Fruit fly (Drosophila melanogaster) whole organism, embryonic: ENCODE measurements around the gene CG32320.

Source experiments
- CG1024 ChIP-seq: fragments of 200-800 bp; sonication (Bioruptor generic); IDR thresholded peaks from 2 replicates; pipeline ENCODE4 v1.3.6; 2022; ENCODE audit warnings: missing biosample characterization, missing genetic modification characterization
- CG11456 ChIP-seq: fragments of 200-800 bp; sonication (Bioruptor generic); IDR thresholded peaks from 3 replicates; pipeline ENCODE4 v1.3.6; 2022; ENCODE audit warnings: missing biosample characterization, missing genetic modification characterization
- CG11696 ChIP-seq: fragments of 200-800 bp; sonication (Bioruptor generic); IDR thresholded peaks from 2 replicates; pipeline ENCODE4 v1.3.6; 2022; ENCODE audit warnings: missing biosample characterization, missing genetic modification characterization
- CG12744 ChIP-seq: fragments of 200-800 bp; sonication (Bioruptor generic); optimal IDR thresholded peaks from 2 replicates; lab custom pipeline; 2016; ENCODE audit warnings: missing biosample characterization, missing genetic modification characterization
- CG12769 ChIP-seq: fragments of 200-800 bp; sonication (Bioruptor generic); optimal IDR thresholded peaks from 2 replicates; lab custom pipeline; 2019; ENCODE audit warnings: missing biosample characterization, mild to moderate bottlenecking, missing genetic modification characterization, moderate library complexity
- CG15011 ChIP-seq: fragments of 200-800 bp; sonication (Bioruptor generic); optimal IDR thresholded peaks from 3 replicates; lab custom pipeline; 2018; ENCODE audit warnings: missing biosample characterization, mild to moderate bottlenecking, missing genetic modification characterization
- CG15479 ChIP-seq: fragments of 200-800 bp; sonication (Bioruptor generic); optimal IDR thresholded peaks from 3 replicates; lab custom pipeline; 2019; ENCODE audit warnings: missing biosample characterization, mild to moderate bottlenecking, missing genetic modification characterization, moderate library complexity
- CG1832 ChIP-seq: fragments of 200-800 bp; sonication (Bioruptor generic); optimal IDR thresholded peaks from 2 replicates; lab custom pipeline; 2017; ENCODE audit warnings: missing biosample characterization, mild to moderate bottlenecking, missing genetic modification characterization, inconsistent platforms
- CG2116 ChIP-seq: fragments of 200-800 bp; sonication (Bioruptor generic); optimal IDR thresholded peaks from 3 replicates; lab custom pipeline; 2018; ENCODE audit warnings: missing biosample characterization, mild to moderate bottlenecking, missing genetic modification characterization
- CG5180 ChIP-seq: fragments of 200-800 bp; sonication (Bioruptor generic); optimal IDR thresholded peaks from 3 replicates; lab custom pipeline; 2017; ENCODE audit warnings: missing biosample characterization, missing genetic modification characterization, mild to moderate bottlenecking, moderate library complexity, missing genetic modification reagents
- CG8281 ChIP-seq: fragments of 200-800 bp; sonication (Bioruptor generic); optimal IDR thresholded peaks from 2 replicates; lab custom pipeline; 2018; ENCODE audit warnings: missing biosample characterization, mild to moderate bottlenecking, missing genetic modification characterization, moderate library complexity
- CG8765 ChIP-seq: fragments of 200-800 bp; sonication (Bioruptor generic); IDR thresholded peaks from 2 replicates; pipeline ENCODE4 v1.3.6; 2022; ENCODE audit warnings: missing biosample characterization, missing genetic modification characterization
- CG8944 ChIP-seq: fragments of 200-800 bp; sonication (Bioruptor generic); optimal IDR thresholded peaks from 3 replicates; lab custom pipeline; 2016; ENCODE audit warnings: missing biosample characterization, missing genetic modification characterization
- Chrac-16 ChIP-seq: fragments of 200-800 bp; sonication (Bioruptor generic); optimal IDR thresholded peaks from 3 replicates; lab custom pipeline; 2016; ENCODE audit warnings: missing biosample characterization, missing genetic modification characterization
- Dll ChIP-seq: fragments of 200-800 bp; sonication (Bioruptor generic); IDR thresholded peaks from 4 replicates; pipeline ENCODE4 v1.3.6; 2022; ENCODE audit warnings: missing biosample characterization, missing genetic modification characterization; ENCODE audit not compliant: partially characterized antibody
- ERR ChIP-seq: fragments of 200-800 bp; sonication (Bioruptor generic); optimal IDR thresholded peaks from 2 replicates; lab custom pipeline; 2016; ENCODE audit warnings: missing biosample characterization, missing genetic modification characterization
- Ets65A ChIP-seq: fragments of 200-800 bp; sonication (Bioruptor generic); peaks from one replicate; lab custom pipeline; 2016; ENCODE audit warnings: missing biosample characterization, missing genetic modification characterization
- Fer2 ChIP-seq: fragments of 200-800 bp; sonication (Bioruptor generic); optimal IDR thresholded peaks from 2 replicates; lab custom pipeline; 2018; ENCODE audit warnings: missing biosample characterization, mild to moderate bottlenecking, missing genetic modification characterization, moderate library complexity
- HLH3B ChIP-seq: fragments of 200-800 bp; sonication (Bioruptor generic); IDR thresholded peaks from 2 replicates; pipeline ENCODE4 v1.3.6; 2022; ENCODE audit warnings: missing biosample characterization, missing genetic modification characterization
- HmgZ ChIP-seq: fragments of 200-800 bp; sonication (Bioruptor generic); optimal IDR thresholded peaks from 2 replicates; lab custom pipeline; 2018; ENCODE audit warnings: missing biosample characterization, mild to moderate bottlenecking, missing genetic modification characterization
- Hsf ChIP-seq: fragments of 200-800 bp; sonication (Bioruptor generic); optimal IDR thresholded peaks from 3 replicates; lab custom pipeline; 2016; ENCODE audit warnings: missing biosample characterization, missing genetic modification characterization
- Lhr ChIP-seq: fragments of 200-800 bp; sonication (Bioruptor generic); optimal IDR thresholded peaks from 3 replicates; lab custom pipeline; 2017; ENCODE audit warnings: mild to moderate bottlenecking, missing biosample characterization, missing genetic modification reagents, missing genetic modification characterization
- Med ChIP-seq: fragments of 200-800 bp; sonication (Bioruptor generic); peaks from one replicate; lab custom pipeline; 2016; ENCODE audit warnings: missing biosample characterization, missing genetic modification characterization, mild to moderate bottlenecking, inconsistent platforms, moderate library complexity
- Opbp ChIP-seq: fragments of 200-800 bp; sonication (Bioruptor generic); IDR thresholded peaks from 3 replicates; pipeline ENCODE4 v1.3.6; 2022; ENCODE audit warnings: missing biosample characterization, missing genetic modification characterization; ENCODE audit not compliant: partially characterized antibody
- Six4 ChIP-seq: fragments of 200-800 bp; sonication (Bioruptor generic); optimal IDR thresholded peaks from 2 replicates; lab custom pipeline; 2016; ENCODE audit warnings: missing biosample characterization, missing genetic modification characterization
- Stat92E ChIP-seq, 3 experiments: fragments of >200 bp in 2 of 3; fragments of 200-800 bp in 1 of 3; sonication (Bioruptor generic) in 1 of 3; optimal IDR thresholded peaks; 2 replicates each; lab custom pipeline; 2017 to 2019; ENCODE audit warnings: missing biosample characterization in 3 of 3, missing genetic modification characterization in 3 of 3, mild to moderate bottlenecking in 1 of 3, moderate library complexity in 1 of 3
- Taf1 ChIP-seq: fragments of 200-800 bp; sonication (Bioruptor generic); IDR thresholded peaks from 2 replicates; pipeline ENCODE4 v1.3.6; 2022; ENCODE audit warnings: missing biosample characterization, missing genetic modification characterization
- Xrp1 ChIP-seq: fragments of 200-800 bp; sonication (Bioruptor generic); IDR thresholded peaks from 2 replicates; pipeline ENCODE4 v1.3.6; 2022; ENCODE audit warnings: missing biosample characterization, missing genetic modification characterization
- YL-1 ChIP-seq: fragments of 200-800 bp; sonication (Bioruptor generic); optimal IDR thresholded peaks from 3 replicates; lab custom pipeline; 2017; ENCODE audit warnings: missing biosample characterization, mild to moderate bottlenecking, missing genetic modification characterization
- aop ChIP-seq: fragments of 200-800 bp; sonication (Bioruptor generic); IDR thresholded peaks from 2 replicates; pipeline ENCODE4 v1.3.6; 2022; ENCODE audit warnings: missing biosample characterization, missing genetic modification characterization
- chif ChIP-seq, 2 experiments: fragments of 200-800 bp; sonication (Bioruptor generic); optimal IDR thresholded peaks; 3 replicates each; lab custom pipeline; 2016; ENCODE audit warnings: missing biosample characterization in 2 of 2, missing genetic modification characterization in 2 of 2
- chinmo ChIP-seq: fragments of 200-800 bp; sonication (Bioruptor generic); IDR thresholded peaks from 4 replicates; pipeline ENCODE4 v1.3.6; 2022; ENCODE audit warnings: missing biosample characterization, missing genetic modification characterization; ENCODE audit not compliant: partially characterized antibody
- chn ChIP-seq: fragments of 200-800 bp; sonication (Bioruptor generic); optimal IDR thresholded peaks from 2 replicates; lab custom pipeline; 2016; ENCODE audit warnings: missing biosample characterization, missing genetic modification characterization
- ci ChIP-seq: fragments of 200-800 bp; sonication (Bioruptor generic); IDR thresholded peaks from 3 replicates; pipeline ENCODE4 v1.3.6; 2022; ENCODE audit warnings: missing biosample characterization, missing genetic modification characterization
- cwo ChIP-seq: fragments of 200-800 bp; sonication (Bioruptor generic); optimal IDR thresholded peaks from 3 replicates; lab custom pipeline; 2017; ENCODE audit warnings: missing biosample characterization, missing genetic modification characterization, mild to moderate bottlenecking, moderate library complexity, missing genetic modification reagents
- dm ChIP-seq: fragments of 200-800 bp; sonication (Bioruptor generic); optimal IDR thresholded peaks from 3 replicates; lab custom pipeline; 2016; ENCODE audit warnings: missing biosample characterization, missing genetic modification characterization
- ems ChIP-seq: fragments of 200-800 bp; sonication (Bioruptor generic); optimal IDR thresholded peaks from 3 replicates; lab custom pipeline; 2016; ENCODE audit warnings: missing biosample characterization, missing genetic modification characterization
- esg ChIP-seq: fragments of 200-800 bp; sonication (Bioruptor generic); conservative IDR thresholded peaks from 2 replicates; pipeline ENCODE4 v1.3.6; 2022; ENCODE audit warnings: missing biosample characterization, missing genetic modification characterization
- fd96Cb ChIP-seq: fragments of 200-800 bp; sonication (Bioruptor generic); optimal IDR thresholded peaks from 2 replicates; lab custom pipeline; 2018; ENCODE audit warnings: missing biosample characterization, mild to moderate bottlenecking, missing genetic modification characterization, moderate library complexity
- fru ChIP-seq: fragments of >200 bp; optimal IDR thresholded peaks from 2 replicates; lab custom pipeline; 2017
- hb ChIP-seq: fragments of 200-800 bp; sonication (Bioruptor generic); IDR thresholded peaks from 3 replicates; pipeline ENCODE4 v1.3.6; 2022; ENCODE audit warnings: missing biosample characterization, missing genetic modification characterization; ENCODE audit not compliant: partially characterized antibody
- hkb ChIP-seq, 2 experiments: fragments of 200-800 bp in 1 of 2; fragments of >200 bp in 1 of 2; sonication (Bioruptor generic) in 1 of 2; IDR thresholded peaks in 1 of 2; optimal IDR thresholded peaks in 1 of 2; 2 replicates each; pipeline versions ENCODE4 v1.3.6 to Lab custom; 2017 to 2022; ENCODE audit warnings: missing biosample characterization in 1 of 2, missing genetic modification characterization in 1 of 2
- klu ChIP-seq: fragments of 200-800 bp; sonication (Bioruptor generic); IDR thresholded peaks from 2 replicates; pipeline ENCODE4 v1.3.6; 2022; ENCODE audit warnings: missing biosample characterization, missing genetic modification characterization
- lab ChIP-seq: fragments of 200-800 bp; sonication (Bioruptor generic); optimal IDR thresholded peaks from 3 replicates; lab custom pipeline; 2017; ENCODE audit warnings: missing biosample characterization, missing genetic modification characterization, mild to moderate bottlenecking, moderate library complexity, missing genetic modification reagents
- pfk ChIP-seq: fragments of 200-800 bp; sonication (Bioruptor generic); optimal IDR thresholded peaks from 2 replicates; lab custom pipeline; 2018; ENCODE audit warnings: missing biosample characterization, mild to moderate bottlenecking, missing genetic modification characterization, moderate library complexity
- rib ChIP-seq: fragments of 200-800 bp; sonication (Bioruptor generic); IDR thresholded peaks from 2 replicates; pipeline ENCODE4 v1.3.6; 2022; ENCODE audit warnings: missing biosample characterization, missing genetic modification characterization
- unc-4 ChIP-seq: fragments of 200-800 bp; sonication (Bioruptor generic); IDR thresholded peaks from 2 replicates; pipeline ENCODE4 v1.3.6; 2022; ENCODE audit warnings: missing biosample characterization, missing genetic modification characterization; ENCODE audit not compliant: partially characterized antibody
- usp ChIP-seq: fragments of >200 bp; optimal IDR thresholded peaks from 2 replicates; lab custom pipeline; 2017; ENCODE audit warnings: missing biosample characterization, missing genetic modification characterization
- vfl ChIP-seq: fragments of 200-800 bp; sonication (Bioruptor generic); optimal IDR thresholded peaks from 2 replicates; lab custom pipeline; 2016; ENCODE audit warnings: missing biosample characterization, missing genetic modification characterization

CG32320 gene

dm6 chr3L:1368201-1368617 is 30.2 kb upstream of the CG32320 start (continued):
- TF ChIP-seq dm (GFP tag; lab: Kevin White, UChicago) (peak; percentile 49), HmgZ (tag; lab: Kevin White, UChicago) (peak; percentile 63), chif (GFP tag; optimal IDR thresholded peaks at IDR 0.05; lab: Kevin White, UChicago) (peak; percentile 74 to 85), klu (GFP tag; lab: Robert Waterston, UW) (peak; percentile 60), CG2116 (GFP tag; lab: Kevin White, UChicago) (peak; percentile 17), Lhr (peak; percentile 9), Chrac-16 (peak; percentile 86), CG8765 (peak; percentile 96), usp (no peak), fd96Cb (tag; lab: Kevin White, UChicago) (peak; percentile 58), CG8944 (peak; percentile 70), Fer2 (peak; percentile 57), CG11696 (GFP tag; lab: Robert Waterston, UW) (peak; percentile 71; the same call in 1 of the 2 replicates), cwo (GFP tag; lab: Kevin White, UChicago) (peak; percentile 80), chinmo (GFP tag; lab: Robert Waterston, UW) (peak; percentile 94), lab (peak; percentile 88)

- TF ChIP-seq Med (GFP tag; lab: Kevin White, UChicago) (peak; percentile 22), vfl (GFP tag; lab: Kevin White, UChicago) (no peak), fru (lab: Kevin White, UChicago) (no peak), aop (GFP tag; lab: Robert Waterston, UW) (no peak), Taf1 (no peak), unc-4 (no peak), CG5180 (peak; percentile 94), hb (no peak), Opbp (GFP tag; lab: Robert Waterston, UW) (peak; percentile 7; the same call in 1 of the 3 replicates), Stat92E (GFP tag; optimal IDR thresholded peaks at IDR 0.05; lab: Kevin White, UChicago) (no peak), esg (no peak), Ets65A (GFP tag; lab: Kevin White, UChicago) (peak; percentile 45), CG1832 (peak; percentile 49), Six4 (GFP tag; lab: Kevin White, UChicago) (no peak), Hsf (GFP tag; lab: Kevin White, UChicago) (no peak), rib (GFP tag; lab: Robert Waterston, UW) (no peak), CG15479 (no peak), CG8281 (no peak)
These were observed 28.2 kb upstream of the CG32320 start, which contains the start of gene ru for dm6 chr3L:1370099-1370678. Gene ru (plus strand): TSS chr3L:1370628.

dm6 chr3L:1370939-1371338 is 27.4 kb upstream of the CG32320 start:
- no peak for TF ChIP-seq hkb (optimal IDR thresholded peaks at IDR 0.05; lab: Kevin White, UChicago)
- peak; percentile 43; the same call in 1 of the 2 replicates for TF ChIP-seq hkb (GFP tag; IDR thresholded peaks at IDR 0.05; lab: Robert Waterston, UW)
- TF ChIP-seq YL-1 (GFP tag; lab: Kevin White, UChicago), result no peak
- peak; percentile 20 for TF ChIP-seq ems (GFP tag; lab: Kevin White, UChicago)
- TF ChIP-seq chn, result peak; percentile 9
- TF ChIP-seq pfk, result no peak
- peak; percentile 44; the same call in 1 of the 3 replicates for TF ChIP-seq ci (GFP tag; lab: Robert Waterston, UW)
- TF ChIP-seq CG11456, result no peak
- TF ChIP-seq CG12769, result peak; percentile 24
- peak; percentile 30; the same call in 1 of the 2 replicates for TF ChIP-seq CG1024
- TF ChIP-seq CG12744 (GFP tag; lab: Kevin White, UChicago), result no peak
- TF ChIP-seq Xrp1 (GFP tag; lab: Robert Waterston, UW), result peak; percentile 36; the same call in 1 of the 2 replicates
- no peak for TF ChIP-seq ERR (GFP tag; lab: Kevin White, UChicago)
- no peak for TF ChIP-seq Dll (GFP tag; lab: Robert Waterston, UW)
- peak; percentile 68 for TF ChIP-seq Med (GFP tag; lab: Kevin White, UChicago)
- TF ChIP-seq CG15011, result no peak
- TF ChIP-seq HmgZ (tag; lab: Kevin White, UChicago), result no peak
- peak; percentile 54 for TF ChIP-seq HLH3B
